Fruit fly (Drosophila melanogaster): ENCODE measurements around the gene mas.

mas gene

DNA sequence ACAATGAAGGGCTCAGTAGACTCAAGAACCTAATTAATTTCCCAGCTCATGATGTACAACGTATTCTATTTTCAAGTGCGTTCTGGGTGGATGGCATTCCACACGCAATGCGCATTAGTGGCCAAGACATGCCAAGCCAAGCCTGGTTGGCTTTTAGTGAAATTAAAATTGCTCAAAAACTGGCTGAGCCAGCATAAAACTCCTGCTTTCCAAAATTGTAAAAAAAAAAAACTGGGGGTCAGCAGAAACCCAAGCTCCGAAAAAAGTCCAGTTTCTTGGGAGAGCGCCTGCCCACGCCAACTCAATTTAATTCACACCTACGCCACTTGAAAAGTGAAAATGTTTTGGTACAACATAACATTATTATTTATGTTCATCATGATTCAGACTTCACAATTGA, 48.9 kb downstream of the mas start:
- TF ChIP-seq Sin3A (optimal IDR thresholded peaks at IDR 0.05) (no peak), psq (optimal IDR thresholded peaks at IDR 0.05) (no peak), insv (optimal IDR thresholded peaks at IDR 0.05) (no peak), ttk (optimal IDR thresholded peaks at IDR 0.05) (no peak), h (optimal IDR thresholded peaks at IDR 0.05) (no peak), Myc (optimal IDR thresholded peaks at IDR 0.05) (no peak)

DNA sequence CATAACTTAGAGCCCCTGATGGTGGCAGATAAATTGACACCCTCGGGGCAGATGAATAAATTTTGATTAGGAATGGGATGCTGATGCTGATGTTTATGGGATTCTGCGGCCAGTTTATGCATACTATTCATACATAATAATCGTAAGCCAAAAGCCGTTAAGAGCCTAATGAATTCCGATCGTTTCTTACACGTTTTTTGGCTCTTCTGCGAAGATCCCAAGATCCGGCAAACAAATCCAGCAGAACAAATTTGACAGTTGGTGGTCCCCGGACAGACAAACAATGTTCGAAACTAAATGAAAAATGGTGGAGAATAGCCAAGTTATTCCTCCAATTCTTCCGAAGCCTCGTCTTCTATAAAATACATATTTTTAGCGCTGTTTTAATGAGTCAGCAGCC, 49.8 kb downstream of the mas start:
- TF ChIP-seq insv (optimal IDR thresholded peaks at IDR 0.05) (no peak), psq (optimal IDR thresholded peaks at IDR 0.05) (no peak)

DNA sequence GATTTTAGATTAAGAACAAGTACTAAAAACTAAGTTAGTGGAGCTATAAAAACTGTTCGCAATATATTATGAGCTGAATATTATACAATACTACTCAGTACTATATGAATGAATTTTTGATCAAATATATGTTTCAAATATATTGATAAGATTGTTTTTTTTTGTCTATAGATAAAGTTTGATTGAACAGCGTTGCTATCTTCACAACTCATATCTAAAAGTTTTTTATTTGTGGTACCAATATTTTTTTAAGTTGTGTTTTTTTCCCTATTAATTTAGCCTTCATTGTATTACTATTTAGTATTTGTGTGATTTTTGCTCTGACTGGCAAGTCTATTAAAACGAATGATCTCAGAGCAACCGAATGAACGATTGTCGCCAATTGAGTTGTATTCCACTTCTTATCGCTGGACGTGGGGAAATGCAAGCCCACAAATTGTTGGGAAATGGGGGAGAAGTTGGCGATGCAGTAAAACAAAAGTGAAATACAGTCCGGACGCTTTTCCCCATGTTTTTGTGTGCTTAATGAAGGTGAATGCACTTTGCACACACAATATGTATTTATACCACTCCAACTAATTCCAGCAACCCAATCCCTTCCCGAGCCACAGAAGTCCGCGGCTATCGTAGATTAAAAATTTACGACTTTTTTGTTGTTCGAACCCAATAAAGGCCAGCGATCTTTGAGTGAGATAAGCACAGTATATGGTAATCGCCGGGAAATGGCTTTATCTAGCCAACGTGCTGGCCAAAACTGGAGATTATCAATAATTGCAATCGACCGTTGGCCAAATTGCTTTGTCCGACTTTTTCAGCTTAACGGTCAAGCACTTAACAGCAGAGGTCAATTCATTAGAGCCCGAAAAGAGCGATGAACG, 50.5 kb downstream of the mas start:
- TF ChIP-seq ttk (optimal IDR thresholded peaks at IDR 0.05): no peak
- no peak for TF ChIP-seq Myc (optimal IDR thresholded peaks at IDR 0.05)
- TF ChIP-seq psq (optimal IDR thresholded peaks at IDR 0.05): no peak
- no peak for TF ChIP-seq insv (optimal IDR thresholded peaks at IDR 0.05)
- no peak for TF ChIP-seq Sin3A (optimal IDR thresholded peaks at IDR 0.05)
- TF ChIP-seq h (optimal IDR thresholded peaks at IDR 0.05): no peak

DNA sequence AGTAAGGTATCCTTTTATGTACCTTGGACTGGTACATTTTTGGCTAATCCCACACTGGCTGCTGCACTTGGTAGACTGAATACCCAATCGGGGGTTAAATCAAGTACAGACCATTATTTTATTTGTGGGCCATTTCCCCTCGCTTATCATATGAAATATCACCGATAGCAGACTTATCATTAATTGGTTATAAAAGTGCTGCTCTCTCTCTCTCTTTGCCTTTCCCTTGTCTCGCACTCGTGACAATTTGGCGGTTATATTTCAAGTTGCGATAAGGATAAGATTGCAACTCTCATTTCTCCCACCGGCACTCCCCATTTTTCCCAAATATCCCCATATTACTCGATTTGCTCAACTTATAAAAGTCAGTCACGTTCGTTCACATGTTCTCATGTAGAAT, 51.6 kb downstream of the mas start:
- no peak for TF ChIP-seq Sin3A (optimal IDR thresholded peaks at IDR 0.05)
- no peak for TF ChIP-seq h (optimal IDR thresholded peaks at IDR 0.05)
- TF ChIP-seq insv (optimal IDR thresholded peaks at IDR 0.05): no peak
- no peak for TF ChIP-seq psq (optimal IDR thresholded peaks at IDR 0.05)
- no peak for TF ChIP-seq ttk (optimal IDR thresholded peaks at IDR 0.05)
- no peak for TF ChIP-seq Myc (optimal IDR thresholded peaks at IDR 0.05)

DNA sequence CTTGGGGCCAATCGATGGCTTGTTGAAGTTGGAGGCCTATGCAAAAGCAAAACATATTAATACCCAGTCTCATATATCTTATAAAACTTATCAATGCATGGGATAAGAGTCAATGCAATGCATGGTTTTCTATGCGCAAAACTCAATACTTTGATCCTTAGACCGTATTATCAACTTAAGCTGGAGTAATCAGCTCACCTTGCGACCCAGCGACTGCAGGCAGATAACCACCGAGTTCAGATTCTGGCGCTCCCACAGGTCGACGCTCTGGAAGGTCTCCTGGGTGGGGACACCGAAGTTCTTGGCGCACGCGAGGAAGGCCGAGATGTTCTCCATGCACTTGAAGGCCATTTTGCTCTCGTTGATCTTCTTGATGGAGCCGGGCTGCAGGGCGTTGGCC, 52.2 kb downstream of the mas start:
- TF ChIP-seq ttk (optimal IDR thresholded peaks at IDR 0.05) (no peak), insv (optimal IDR thresholded peaks at IDR 0.05) (no peak), h (optimal IDR thresholded peaks at IDR 0.05) (no peak), psq (optimal IDR thresholded peaks at IDR 0.05) (no peak), Myc (optimal IDR thresholded peaks at IDR 0.05) (no peak), Sin3A (optimal IDR thresholded peaks at IDR 0.05) (no peak)

DNA sequence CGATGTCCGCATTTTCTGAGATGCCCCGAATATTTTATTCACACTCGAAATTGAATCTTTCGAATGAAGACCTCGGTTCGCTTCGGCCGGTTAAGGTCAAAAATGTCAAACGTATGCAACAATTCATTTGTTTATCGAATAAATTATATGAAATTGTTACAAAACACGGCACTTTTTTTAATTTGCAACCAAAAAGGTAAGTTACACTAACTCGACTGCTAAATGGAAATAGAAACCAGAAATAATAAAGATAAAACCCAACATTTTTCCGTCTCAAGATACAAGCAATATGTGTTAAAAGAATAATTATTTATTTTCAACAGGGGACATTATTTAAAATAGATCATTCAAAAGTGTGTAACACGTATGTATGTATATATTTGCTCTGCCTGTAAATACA, 53.3 kb downstream of the mas start:
- TF ChIP-seq psq (optimal IDR thresholded peaks at IDR 0.05) (no peak), h (optimal IDR thresholded peaks at IDR 0.05) (no peak), Myc (optimal IDR thresholded peaks at IDR 0.05) (no peak), Sin3A (optimal IDR thresholded peaks at IDR 0.05) (no peak), insv (optimal IDR thresholded peaks at IDR 0.05) (no peak), ttk (optimal IDR thresholded peaks at IDR 0.05) (no peak)
